Worm (Caenorhabditis elegans) whole organism, L2 larva: ENCODE data around the gene F48G7.7.

ENCODE experiments used
- ama-1 ChIP-seq: fragments of 150-350 bp; optimal IDR thresholded peaks from 2 replicates; lab custom pipeline; 2018; ENCODE audit warnings: inconsistent platforms
- ceh-82 ChIP-seq: fragments of 150-350 bp; optimal IDR thresholded peaks from 2 replicates; lab custom pipeline; 2014; ENCODE audit warnings: missing biosample characterization, missing genetic modification characterization
- elt-3 ChIP-seq: sonication (generic microtip); optimal IDR thresholded peaks from 2 replicates; lab custom pipeline; 2017; ENCODE audit warnings: missing biosample characterization, missing genetic modification characterization
- lin-39 ChIP-seq: fragments of 150-350 bp; optimal IDR thresholded peaks from 2 replicates; lab custom pipeline; 2014; ENCODE audit warnings: missing biosample characterization, missing genetic modification reagents, missing genetic modification characterization
- nhr-10 ChIP-seq: sonication (generic microtip); optimal IDR thresholded peaks from 2 replicates; lab custom pipeline; 2017; ENCODE audit warnings: missing biosample characterization, missing genetic modification characterization
- nhr-77 ChIP-seq: fragments of 150-350 bp; optimal IDR thresholded peaks from 2 replicates; lab custom pipeline; 2014; ENCODE audit warnings: missing biosample characterization, missing genetic modification characterization

ce11 chrV:578977-579376, 47.2 kb downstream of the F48G7.7 start, which contains the start of gene K06H6.4:
- TF ChIP-seq nhr-77 (no peak), ceh-82 (tag; lab: Kevin White, UChicago) (no peak), nhr-10 (tag; lab: Kevin White, UChicago) (no peak), ama-1 (lab: Kevin White, UChicago) (no peak), elt-3 (tag; lab: Kevin White, UChicago) (no peak), lin-39 (tag; lab: Kevin White, UChicago) (no peak)
